Worm (Caenorhabditis elegans): ENCODE measurements around the gene Y51H4A.938.

The Y51H4A.938 gene

DNA sequence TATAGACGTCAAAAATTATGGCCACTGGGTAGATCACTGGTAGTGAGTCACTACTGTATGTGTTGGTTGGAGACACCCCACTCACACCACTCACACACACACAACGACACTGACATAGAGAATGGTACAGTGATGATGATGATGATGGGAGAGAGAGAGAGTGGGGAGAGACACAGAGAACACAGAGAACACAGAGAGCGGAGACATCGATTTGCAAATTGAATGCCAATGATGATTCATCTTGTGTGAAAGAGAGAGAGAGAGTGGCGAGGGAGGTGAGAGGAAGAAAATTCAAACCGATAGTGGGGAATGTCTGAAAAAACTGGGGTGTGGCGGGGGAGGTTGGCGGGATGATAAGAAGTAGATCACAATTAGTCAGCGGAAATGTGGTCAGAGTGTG lies 9.0 kb downstream of the Y51H4A.938 start (continued):
- peak; percentile 11 for TF ChIP-seq ama-1 (optimal IDR thresholded peaks at IDR 0.05)
- peak; percentile 7 for TF ChIP-seq tbx-2 (tag; optimal IDR thresholded peaks at IDR 0.05)
- peak; percentile 52 for TF ChIP-seq nhr-20 (tag; optimal IDR thresholded peaks at IDR 0.05)
- TF ChIP-seq fos-1 (tag; optimal IDR thresholded peaks at IDR 0.05), result peak; percentile 97
- peak; percentile 65 for TF ChIP-seq nhr-71 (tag; optimal IDR thresholded peaks at IDR 0.05)
- peak; percentile 29 for TF ChIP-seq nhr-47 (tag; optimal IDR thresholded peaks at IDR 0.05)
- TF ChIP-seq efl-3 (GFP tag; optimal IDR thresholded peaks at IDR 0.05), result no peak
- TF ChIP-seq ztf-4 (tag; optimal IDR thresholded peaks at IDR 0.05), result peak; percentile 14
- no peak for TF ChIP-seq ces-1 (GFP tag; optimal IDR thresholded peaks at IDR 0.05)
- no peak for TF ChIP-seq tlp-1 (tag; optimal IDR thresholded peaks at IDR 0.05)
- no peak for TF ChIP-seq fkh-8 (tag; optimal IDR thresholded peaks at IDR 0.05)
- TF ChIP-seq lin-15B (tag; optimal IDR thresholded peaks at IDR 0.05), result no peak

DNA sequence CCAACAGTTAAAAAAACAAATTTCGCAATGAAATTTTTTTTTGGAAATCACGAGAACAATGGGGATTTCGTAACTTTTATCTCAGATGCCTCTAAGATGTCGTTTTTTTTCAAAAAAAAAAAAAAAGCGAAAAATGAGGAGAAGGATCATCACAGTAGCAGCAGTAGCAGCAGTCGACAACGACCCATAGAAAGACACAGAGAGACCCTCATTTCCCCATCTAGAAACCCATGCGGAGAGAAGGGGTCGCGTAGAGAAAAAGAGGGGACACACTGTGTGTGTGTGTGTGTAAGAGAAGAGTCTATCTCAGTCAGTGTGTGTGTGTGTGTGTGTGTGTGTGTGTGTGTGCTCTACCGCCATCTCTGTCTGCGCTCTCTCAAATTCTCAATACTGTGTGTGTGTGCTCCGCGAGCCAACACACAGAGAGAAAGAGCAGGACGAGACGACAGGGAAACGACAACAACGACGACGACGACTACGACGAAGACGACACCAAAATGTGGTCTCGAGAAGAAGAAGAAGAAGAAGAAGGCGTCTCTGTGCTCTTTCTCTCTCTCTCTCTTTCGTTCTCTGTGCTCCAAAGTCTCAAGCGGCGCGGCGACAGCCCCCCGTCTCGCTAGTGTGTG lies 10.5 kb downstream of the Y51H4A.938 start:
- TF ChIP-seq ceh-63 (GFP tag; optimal IDR thresholded peaks at IDR 0.05) (no peak), elt-2 (tag; optimal IDR thresholded peaks at IDR 0.05) (peak; percentile 20), nhr-28 (tag; optimal IDR thresholded peaks at IDR 0.05) (no peak), vab-15 (tag; optimal IDR thresholded peaks at IDR 0.05) (no peak), hpl-2 (GFP tag; optimal IDR thresholded peaks at IDR 0.05) (no peak), efl-1 (optimal IDR thresholded peaks at IDR 0.05) (peak; percentile 61 to 68), efl-1 (GFP tag; optimal IDR thresholded peaks at IDR 0.05 in 1 of 2) (peak; percentile 16 to 87), swsn-7 (tag; optimal IDR thresholded peaks at IDR 0.05) (peak; percentile 86), nhr-76 (tag; optimal IDR thresholded peaks at IDR 0.05) (no peak), nhr-19 (GFP tag; conservative IDR thresholded peaks at IDR 0.05) (peak; percentile 70), aha-1 (tag; optimal IDR thresholded peaks at IDR 0.05) (no peak), fkh-10 (GFP tag; optimal IDR thresholded peaks at IDR 0.05) (peak; percentile 81), skn-1 (tag; optimal IDR thresholded peaks at IDR 0.05) (peak; percentile 28), ceh-88 (GFP tag; IDR thresholded peaks at IDR 0.05) (peak; percentile 36; the same call in 1 of the 2 replicates), ces-1 (GFP tag; optimal IDR thresholded peaks at IDR 0.05) (no peak), nhr-71 (tag; optimal IDR thresholded peaks at IDR 0.05) (peak; percentile 85), mef-2 (tag; optimal IDR thresholded peaks at IDR 0.05) (peak; percentile 37), ztf-11 (tag; optimal IDR thresholded peaks at IDR 0.05) (peak in 1 of 2 experiments; percentile 39), lsy-2 (tag; optimal IDR thresholded peaks at IDR 0.05) (peak; percentile 71 to 79), pax-3 (tag; optimal IDR thresholded peaks at IDR 0.05) (peak; percentile 58), Y116A8C.19 (tag; optimal IDR thresholded peaks at IDR 0.05; ENCODE audit: borderline replicate concordance) (no peak), nhr-20 (tag; optimal IDR thresholded peaks at IDR 0.05) (peak; percentile 77), hlh-17 (GFP tag; optimal IDR thresholded peaks at IDR 0.05; ENCODE audit: borderline replicate concordance) (no peak), ets-5 (GFP tag; IDR thresholded peaks at IDR 0.05) (no peak), grh-1 (GFP tag; IDR thresholded peaks at IDR 0.05) (no peak), ceh-90 (tag; optimal IDR thresholded peaks at IDR 0.05) (peak; percentile 22), snu-23 (GFP tag; optimal IDR thresholded peaks at IDR 0.05) (peak; percentile 75), C16A3.4 (tag; optimal IDR thresholded peaks at IDR 0.05) (peak; percentile 54), fkh-8 (tag; optimal IDR thresholded peaks at IDR 0.05) (peak; percentile 89), nhr-237 (tag; optimal IDR thresholded peaks at IDR 0.05) (peak; percentile 67), mep-1 (tag; optimal IDR thresholded peaks at IDR 0.05) (peak; percentile 16), pqm-1 (tag; optimal IDR thresholded peaks at IDR 0.05) (no peak), nhr-12 (tag; optimal IDR thresholded peaks at IDR 0.05) (no peak), unc-86 (tag; optimal IDR thresholded peaks at IDR 0.05) (peak; percentile 80), nhr-85 (tag) (peak; percentile 56), sup-37 (GFP tag; optimal IDR thresholded peaks at IDR 0.05) (peak; percentile 19), lin-14 (GFP tag; optimal IDR thresholded peaks at IDR 0.05) (peak; percentile 95), zag-1 (tag; optimal IDR thresholded peaks at IDR 0.05) (no peak), egl-27 (tag; optimal IDR thresholded peaks at IDR 0.05) (peak in 1 of 2 experiments; percentile 27), ceh-82 (tag; optimal IDR thresholded peaks at IDR 0.05) (peak; percentile 50 to 68 (median 67)), mdl-1 (tag; optimal IDR thresholded peaks at IDR 0.05) (peak in 1 of 2 experiments; percentile 60), nhr-77 (tag; optimal IDR thresholded peaks at IDR 0.05) (peak; percentile 33), ceh-8 (GFP tag; optimal IDR thresholded peaks at IDR 0.05) (no peak)
